Worm (Caenorhabditis elegans) whole organism, midembryonic: ENCODE data around the gene srd-63.
"Not testable (repeated sequence)": the region's sequence is repeated elsewhere in the genome, so short reads cannot be mapped to it uniquely, and the experiment has no call there.

Source experiments
- T22C8.4 ChIP-seq: fragments of 200-800 bp; sonication (Bioruptor generic); IDR thresholded peaks from 2 replicates; pipeline ENCODE4 v1.3.6; 2022; ENCODE audit warnings: missing genetic modification characterization, missing compliant biosample characterization
- cog-1 ChIP-seq: sonication (generic microtip); optimal IDR thresholded peaks from 2 replicates; lab custom pipeline; 2016; ENCODE audit warnings: missing genetic modification characterization, missing compliant biosample characterization
- flt-1 ChIP-seq: fragments of 200-800 bp; sonication (Bioruptor generic); IDR thresholded peaks from 2 replicates; pipeline ENCODE4 v1.3.6; 2022; ENCODE audit warnings: missing genetic modification characterization, missing compliant biosample characterization
- klf-2 ChIP-seq: fragments of 200-800 bp; sonication (Bioruptor generic); conservative IDR thresholded peaks from 2 replicates; pipeline ENCODE4 v1.3.6; 2022; ENCODE audit warnings: missing genetic modification reagents, missing genetic modification characterization, missing compliant biosample characterization
- med-1 ChIP-seq: sonication (generic microtip); optimal IDR thresholded peaks from 2 replicates; lab custom pipeline; 2017; ENCODE audit warnings: missing genetic modification characterization, mild to moderate bottlenecking, missing compliant biosample characterization, antibody characterized with exemption, missing genetic modification reagents; ENCODE audit not compliant: insufficient read depth
- ref-1 ChIP-seq: fragments of 200-800 bp; sonication (Bioruptor generic); conservative IDR thresholded peaks from 2 replicates; pipeline ENCODE4 v1.3.6; 2022; ENCODE audit warnings: missing genetic modification reagents, missing genetic modification characterization, missing compliant biosample characterization
- tab-1 ChIP-seq: fragments of 200-800 bp; sonication (Bioruptor generic); IDR thresholded peaks from 2 replicates; pipeline ENCODE4 v1.3.6; 2022; ENCODE audit warnings: missing genetic modification characterization, missing compliant biosample characterization
- ztf-23 ChIP-seq: fragments of 200-800 bp; sonication (Bioruptor generic); IDR thresholded peaks from 2 replicates; pipeline ENCODE4 v1.3.6; 2022; ENCODE audit warnings: missing genetic modification reagents, missing genetic modification characterization, missing compliant biosample characterization
- ztf-29 ChIP-seq: fragments of 200-800 bp; sonication (Bioruptor generic); IDR thresholded peaks from 2 replicates; pipeline ENCODE4 v1.3.6; 2022; ENCODE audit warnings: missing genetic modification reagents, missing genetic modification characterization, missing compliant biosample characterization

srd-63 gene

ce11 chrV:16395131-16395530, 1.5 kb upstream of the srd-63 start, which contains the start of gene F13A7.11:
Gene F13A7.11, minus strand, starts transcription at chrV:16395304.
- no peak for TF ChIP-seq T22C8.4
- TF ChIP-seq klf-2 (GFP tag; lab: Robert Waterston, UW): no peak

ce11 chrV:16390655-16391054, 3.0 kb downstream of the srd-63 start, which contains the start of gene gst-44:
Gene gst-44, plus strand, starts transcription at chrV:16390891.
- TF ChIP-seq klf-2 (GFP tag; lab: Robert Waterston, UW) (no peak), T22C8.4 (no peak), tab-1 (GFP tag; lab: Robert Waterston, UW) (no peak), ztf-23 (GFP tag; lab: Robert Waterston, UW) (no peak), ref-1 (GFP tag; lab: Robert Waterston, UW) (no peak), med-1 (no peak), flt-1 (GFP tag; lab: Robert Waterston, UW) (no peak), cog-1 (tag; lab: Kevin White, UChicago) (no peak), ztf-29 (GFP tag; lab: Robert Waterston, UW) (no peak)

- no peak for TF ChIP-seq med-1
- no peak for TF ChIP-seq flt-1 (GFP tag; lab: Robert Waterston, UW)
- no peak for TF ChIP-seq cog-1 (tag; lab: Kevin White, UChicago)
- no peak for TF ChIP-seq ref-1 (GFP tag; lab: Robert Waterston, UW)
- TF ChIP-seq ztf-23 (GFP tag; lab: Robert Waterston, UW): no peak
- TF ChIP-seq klf-2 (GFP tag; lab: Robert Waterston, UW): no peak
- no peak for TF ChIP-seq ztf-29 (GFP tag; lab: Robert Waterston, UW)
- no peak for TF ChIP-seq T22C8.4
- TF ChIP-seq tab-1 (GFP tag; lab: Robert Waterston, UW): no peak
Measured at ce11 chrV:16388268-16388667, 5.4 kb downstream of the srd-63 start, which contains the start of gene sri-65. Gene sri-65, minus strand, starts transcription at chrV:16388368.

DNA sequence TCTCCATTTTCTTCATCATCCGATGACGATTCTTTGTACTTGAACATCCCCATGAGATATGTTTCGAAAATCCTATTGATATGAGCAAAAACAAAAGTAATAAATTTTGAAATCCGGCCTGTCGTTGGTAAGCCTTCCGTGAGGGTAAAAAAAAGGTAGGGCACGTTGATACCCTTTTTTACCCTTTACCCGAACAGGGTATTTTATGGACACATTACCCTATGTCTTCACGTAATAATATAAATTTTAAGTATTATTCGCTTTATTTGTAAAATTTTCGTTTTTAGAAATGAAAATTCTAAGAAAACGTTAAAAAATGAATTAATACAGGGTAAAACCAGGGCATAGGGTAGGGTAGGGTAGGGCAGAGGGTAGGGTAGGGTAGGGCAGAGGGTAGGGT, 9.9 kb downstream of the srd-63 start, which contains the start of gene F13A7.7:
Gene F13A7.7, minus strand, starts transcription at position 101 of the 400 bp plus-strand sequence.
- not testable (repeated sequence) for TF ChIP-seq flt-1 (GFP tag; lab: Robert Waterston, UW); tab-1 (GFP tag; lab: Robert Waterston, UW); med-1

ce11 chrV:16382949-16383348, 10.7 kb downstream of the srd-63 start:
- TF ChIP-seq klf-2 (GFP tag; lab: Robert Waterston, UW) (no peak), cog-1 (tag; lab: Kevin White, UChicago) (no peak), ztf-29 (GFP tag; lab: Robert Waterston, UW) (no peak), ztf-23 (GFP tag; lab: Robert Waterston, UW) (no peak), ref-1 (GFP tag; lab: Robert Waterston, UW) (no peak), flt-1 (GFP tag; lab: Robert Waterston, UW) (no peak), tab-1 (GFP tag; lab: Robert Waterston, UW) (no peak), med-1 (no peak)

- TF ChIP-seq klf-2 (GFP tag; lab: Robert Waterston, UW) (no peak), ztf-29 (GFP tag; lab: Robert Waterston, UW) (no peak), flt-1 (GFP tag; lab: Robert Waterston, UW) (no peak), T22C8.4 (no peak), ztf-23 (GFP tag; lab: Robert Waterston, UW) (no peak), tab-1 (GFP tag; lab: Robert Waterston, UW) (no peak), cog-1 (tag; lab: Kevin White, UChicago) (no peak), ref-1 (GFP tag; lab: Robert Waterston, UW) (no peak), med-1 (no peak)
Measured at ce11 chrV:16377849-16378248, 15.8 kb downstream of the srd-63 start, which contains the start of gene F13A7.1. Gene F13A7.1, minus strand, starts transcription at chrV:16377949.

DNA sequence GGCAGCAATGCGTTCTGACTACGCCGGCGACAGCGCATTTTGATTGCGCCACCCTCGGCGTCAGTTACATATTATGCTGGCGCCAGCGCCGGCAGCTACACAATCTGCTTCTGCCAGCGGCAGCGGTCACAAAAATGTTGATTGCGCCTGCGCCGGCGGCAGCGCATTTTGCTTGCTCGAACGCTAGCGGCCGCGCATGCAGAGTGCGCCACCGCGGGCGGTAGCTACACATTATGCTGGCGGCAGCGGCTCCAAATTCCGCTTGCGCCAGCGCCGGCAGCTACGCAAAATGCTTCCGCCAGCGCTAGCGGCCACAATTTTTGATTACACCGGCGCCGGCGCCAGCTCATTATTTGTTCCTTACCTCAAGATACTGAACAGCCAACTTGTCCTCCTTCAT, 16.4 kb downstream of the srd-63 start:
- TF ChIP-seq ztf-29 (GFP tag; lab: Robert Waterston, UW): no peak
- TF ChIP-seq flt-1 (GFP tag; lab: Robert Waterston, UW): 0 out of 2 replicates have a peak, but pooled peaks have one; percentile 28

ce11 chrV:16376430-16376948, 17.1 kb downstream of the srd-63 start:
- TF ChIP-seq cog-1 (tag; lab: Kevin White, UChicago) (no peak), T22C8.4 (no peak)

DNA sequence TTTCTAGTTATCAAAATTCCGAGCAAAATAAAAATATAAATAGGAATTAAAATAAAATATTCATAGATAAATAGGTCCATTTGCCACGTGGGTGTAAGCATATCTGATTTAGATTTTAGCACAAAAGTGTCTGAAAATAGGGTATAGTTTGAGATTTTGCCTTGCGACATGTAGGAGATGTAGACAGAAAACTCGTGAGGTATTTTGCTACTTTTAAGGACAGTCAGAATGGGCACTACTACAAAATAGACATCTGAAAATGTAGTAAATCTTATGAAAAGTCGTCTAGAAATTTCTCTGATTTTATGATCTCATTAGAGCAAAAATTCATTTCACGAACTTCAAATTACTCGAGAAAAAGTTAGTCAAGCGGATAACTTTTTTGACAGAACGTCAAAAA, 19.0 kb downstream of the srd-63 start, which contains the start of gene srv-34:
Gene srv-34, minus strand, starts transcription at position 101 of the 400 bp plus-strand sequence.
- no peak for TF ChIP-seq med-1
- no peak for TF ChIP-seq klf-2 (GFP tag; lab: Robert Waterston, UW)
- TF ChIP-seq flt-1 (GFP tag; lab: Robert Waterston, UW): no peak
- TF ChIP-seq tab-1 (GFP tag; lab: Robert Waterston, UW): no peak
- no peak for TF ChIP-seq T22C8.4
- TF ChIP-seq ztf-23 (GFP tag; lab: Robert Waterston, UW): no peak

DNA sequence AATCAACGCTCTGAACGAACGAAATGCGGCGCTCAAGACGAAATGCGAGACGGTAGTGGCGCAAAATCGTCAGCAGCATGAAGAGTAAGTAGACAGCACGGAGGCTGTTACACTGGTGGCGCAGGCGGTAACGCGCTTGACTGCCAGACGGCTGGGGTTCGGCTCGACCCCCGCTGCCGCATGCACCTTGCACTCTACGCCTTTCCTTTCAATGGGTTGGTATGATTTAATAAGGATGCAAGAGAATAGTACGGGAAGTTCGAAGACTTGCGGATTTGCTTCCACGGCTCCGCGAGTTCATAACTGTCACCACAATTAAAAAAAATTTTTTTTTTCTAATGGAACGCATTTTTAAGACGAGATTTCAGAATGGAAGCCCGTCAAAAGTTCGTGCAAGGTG, 23.6 kb downstream of the srd-63 start:
- TF ChIP-seq klf-2 (GFP tag; lab: Robert Waterston, UW) (peak; percentile 68; the same call in 1 of the 2 replicates), T22C8.4 (peak; percentile 58; the same call in 1 of the 2 replicates), cog-1 (tag; lab: Kevin White, UChicago) (peak; percentile 34), flt-1 (GFP tag; lab: Robert Waterston, UW) (peak; percentile 90), med-1 (peak; percentile 32), ztf-23 (GFP tag; lab: Robert Waterston, UW) (peak; percentile 79), ref-1 (GFP tag; lab: Robert Waterston, UW) (peak; percentile 61), ztf-29 (GFP tag; lab: Robert Waterston, UW) (no peak), tab-1 (GFP tag; lab: Robert Waterston, UW) (peak; percentile 83)
